Worm (Caenorhabditis elegans): ENCODE data around the gene srw-79.

- TF ChIP-seq nfya-1 (tag; optimal IDR thresholded peaks at IDR 0.05) (no peak), dve-1 (tag; optimal IDR thresholded peaks at IDR 0.05) (no peak), pha-4 (tag; optimal IDR thresholded peaks at IDR 0.05) (no peak), dmd-4 (tag; optimal IDR thresholded peaks at IDR 0.05; ENCODE audit: borderline replicate concordance) (no peak), zip-5 (tag; optimal IDR thresholded peaks at IDR 0.05) (no peak), ama-1 (optimal IDR thresholded peaks at IDR 0.05) (no peak), unc-42 (tag; optimal IDR thresholded peaks at IDR 0.05) (no peak), tbx-2 (tag; optimal IDR thresholded peaks at IDR 0.05) (no peak), K09A11.1 (tag; optimal IDR thresholded peaks at IDR 0.05; ENCODE audit: insufficient read depth) (no peak), fkh-10 (GFP tag; optimal IDR thresholded peaks at IDR 0.05) (no peak), mec-3 (tag; optimal IDR thresholded peaks at IDR 0.05; ENCODE audit: borderline replicate concordance) (no peak), hlh-30 (tag; optimal IDR thresholded peaks at IDR 0.05; ENCODE audit: insufficient read depth) (no peak), ttx-3 (tag; optimal IDR thresholded peaks at IDR 0.05) (no peak)
Observed at ce11 chrII:2923617-2924016, 22.9 kb upstream of the srw-79 start, which contains the start of gene ZK355.2.
